Fruit fly (Drosophila melanogaster): ENCODE results near the gene Sh3beta.

Gene Sh3beta

dm6 chr3L:7349311-7349710 lies 19.7 kb downstream of the Sh3beta start (continued):
- TF ChIP-seq inv (GFP tag; IDR thresholded peaks at IDR 0.05; ENCODE audit: partially characterized antibody) (no peak), CG7556 (GFP tag; optimal IDR thresholded peaks at IDR 0.05) (no peak), Nf-YC (tag; optimal IDR thresholded peaks at IDR 0.05) (peak; percentile 4), Hand (GFP tag; optimal IDR thresholded peaks at IDR 0.05) (peak; percentile 47), tup (GFP tag; optimal IDR thresholded peaks at IDR 0.05) (no peak), CG10543 (GFP tag; optimal IDR thresholded peaks at IDR 0.05) (peak; percentile 40), grau (tag; optimal IDR thresholded peaks at IDR 0.05) (no peak), CG7987 (GFP tag; optimal IDR thresholded peaks at IDR 0.05) (peak; percentile 27), Hr51 (GFP tag; optimal IDR thresholded peaks at IDR 0.05) (no peak), fd102C (GFP tag; optimal IDR thresholded peaks at IDR 0.05) (no peak), CG2678 (tag; optimal IDR thresholded peaks at IDR 0.05) (peak; percentile 22), CG17359 (tag; optimal IDR thresholded peaks at IDR 0.05) (no peak), scrt (GFP tag; optimal IDR thresholded peaks at IDR 0.05) (no peak), CG15073 (GFP tag; optimal IDR thresholded peaks at IDR 0.05) (no peak), CG6254 (GFP tag; optimal IDR thresholded peaks at IDR 0.05) (no peak), unc-4 (GFP tag; IDR thresholded peaks at IDR 0.05; ENCODE audit: partially characterized antibody) (no peak), stc (GFP tag; IDR thresholded peaks at IDR 0.05) (peak; percentile 46; the same call in 1 of the 2 replicates), pros (GFP tag; optimal IDR thresholded peaks at IDR 0.05) (no peak), CG30020 (tag; optimal IDR thresholded peaks at IDR 0.05) (no peak), so (GFP tag; IDR thresholded peaks at IDR 0.05) (no peak), gcm (GFP tag; optimal IDR thresholded peaks at IDR 0.05) (no peak), pum (GFP tag; optimal IDR thresholded peaks at IDR 0.05) (no peak), bowl (GFP tag; IDR thresholded peaks at IDR 0.05) (no peak), Hsf (GFP tag; optimal IDR thresholded peaks at IDR 0.05) (no peak), ssp (GFP tag; IDR thresholded peaks at IDR 0.05) (no peak), CrebB (tag; optimal IDR thresholded peaks at IDR 0.05) (no peak), tap (tag; optimal IDR thresholded peaks at IDR 0.05) (no peak), sug (tag; optimal IDR thresholded peaks at IDR 0.05) (peak; percentile 13), HLH4C (GFP tag; IDR thresholded peaks at IDR 0.05; ENCODE audit: partially characterized antibody) (no peak), mirr (GFP tag; optimal IDR thresholded peaks at IDR 0.05) (peak; percentile 16), Med (GFP tag) (peak; percentile 36), wor (GFP tag; IDR thresholded peaks at IDR 0.05) (no peak), CG2712 (tag; optimal IDR thresholded peaks at IDR 0.05) (no peak), caup (GFP tag; optimal IDR thresholded peaks at IDR 0.05; ENCODE audit: severe bottlenecking) (peak; percentile 6), CG4282 (GFP tag; optimal IDR thresholded peaks at IDR 0.05) (no peak), chinmo (GFP tag; IDR thresholded peaks at IDR 0.05; ENCODE audit: partially characterized antibody) (0 out of 4 replicates have a peak, but pooled peaks have one; percentile 33), bab2 (GFP tag; optimal IDR thresholded peaks at IDR 0.05) (no peak), CG3847 (GFP tag; IDR thresholded peaks at IDR 0.05) (no peak), CG4328 (GFP tag; optimal IDR thresholded peaks at IDR 0.05) (no peak), crc (GFP tag; optimal IDR thresholded peaks at IDR 0.05) (no peak), Asciz (GFP tag; optimal IDR thresholded peaks at IDR 0.05) (peak; percentile 4), CG42726 (GFP tag; IDR thresholded peaks at IDR 0.05; ENCODE audit: partially characterized antibody) (no peak), CG18262 (tag; optimal IDR thresholded peaks at IDR 0.05) (no peak), CG6683 (GFP tag; optimal IDR thresholded peaks at IDR 0.05) (no peak), CG17186 (GFP tag; optimal IDR thresholded peaks at IDR 0.05) (no peak), CG43689 (GFP tag; IDR thresholded peaks at IDR 0.05) (no peak), ind (GFP tag; optimal IDR thresholded peaks at IDR 0.05) (no peak), Neu2 (GFP tag; optimal IDR thresholded peaks at IDR 0.05; ENCODE audit: borderline replicate concordance) (no peak), CG17912 (GFP tag; optimal IDR thresholded peaks at IDR 0.05) (no peak), CG12155 (GFP tag; optimal IDR thresholded peaks at IDR 0.05) (no peak)
